Worm (Caenorhabditis elegans): ENCODE measurements around the gene ndub-5.

Gene ndub-5

DNA sequence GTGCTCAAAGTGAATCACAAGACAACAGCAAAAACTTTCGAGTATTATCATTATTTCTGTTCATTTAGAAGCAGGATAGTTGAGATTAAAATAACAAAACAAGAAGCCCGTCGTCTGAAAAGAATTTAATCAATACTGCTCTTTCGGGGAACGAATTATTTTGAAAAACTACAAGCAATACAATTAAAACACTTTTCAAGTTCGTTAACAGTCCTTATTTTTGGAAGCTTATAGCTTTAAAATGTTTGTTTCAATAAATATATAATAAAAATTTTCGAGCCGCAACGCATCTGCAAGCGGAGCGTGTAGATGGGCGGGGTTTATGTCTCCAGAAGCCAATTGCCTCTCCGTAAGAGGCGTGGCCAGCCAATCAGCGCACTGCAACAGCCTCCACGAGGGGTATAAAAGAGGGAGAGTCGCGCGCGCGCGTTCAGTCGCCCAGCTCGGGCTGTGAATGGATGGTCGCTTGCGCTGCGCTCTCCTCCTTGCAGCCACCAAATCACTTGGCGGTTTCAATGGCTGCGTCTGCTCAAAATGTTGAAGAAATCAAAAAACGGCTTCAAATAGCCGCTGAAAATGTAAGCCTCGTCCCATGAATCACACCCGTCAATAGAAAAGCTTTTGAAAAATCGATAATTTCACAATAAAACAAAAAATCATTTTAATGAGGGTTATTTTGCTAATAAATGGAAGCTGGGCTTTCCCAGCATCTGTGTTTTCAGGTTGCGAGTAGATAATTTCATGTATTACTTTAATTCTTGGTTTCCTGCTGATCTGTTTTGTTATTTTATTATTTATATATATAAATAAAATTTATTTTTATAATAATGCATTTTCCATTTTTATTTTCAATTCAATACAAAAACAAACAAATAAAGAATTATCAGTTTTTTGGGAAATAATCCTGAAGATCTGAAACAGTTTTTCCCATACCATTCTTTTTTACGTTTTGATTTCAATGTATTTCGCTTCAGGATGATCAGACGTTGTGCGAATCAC lies 30.1 kb downstream of the ndub-5 start, which contains the start of the genes ift-43 and mdt-26:
TSS of gene ift-43 (minus strand) at position 51 of the 999 bp plus-strand sequence.
TSS of gene mdt-26 (plus strand) at position 446 of the 999 bp plus-strand sequence.
- TF ChIP-seq blmp-1 (tag; optimal IDR thresholded peaks at IDR 0.05) (peak; percentile 44), xbp-1 (tag; optimal IDR thresholded peaks at IDR 0.05) (peak; percentile 96), sptf-1 (tag; optimal IDR thresholded peaks at IDR 0.05) (no peak), fkh-4 (tag; optimal IDR thresholded peaks at IDR 0.05; ENCODE audit: borderline replicate concordance) (peak; percentile 28), efl-3 (GFP tag; optimal IDR thresholded peaks at IDR 0.05) (peak; percentile 74), snu-23 (GFP tag; optimal IDR thresholded peaks at IDR 0.05) (peak; percentile 93), ces-1 (GFP tag; optimal IDR thresholded peaks at IDR 0.05) (no peak), elt-2 (tag; optimal IDR thresholded peaks at IDR 0.05) (peak; percentile 57), mdl-1 (tag; optimal IDR thresholded peaks at IDR 0.05) (peak in 1 of 2 experiments; percentile 78), rnt-1 (tag; optimal IDR thresholded peaks at IDR 0.05) (peak; percentile 78), isw-1 (GFP tag; IDR thresholded peaks at IDR 0.05) (peak; percentile 89), aha-1 (tag; optimal IDR thresholded peaks at IDR 0.05) (peak; percentile 2), vab-15 (tag; optimal IDR thresholded peaks at IDR 0.05) (no peak), hpl-2 (GFP tag; optimal IDR thresholded peaks at IDR 0.05) (peak; percentile 49), ets-5 (GFP tag; IDR thresholded peaks at IDR 0.05) (no peak), unc-30 (tag; optimal IDR thresholded peaks at IDR 0.05) (no peak), sup-37 (GFP tag; optimal IDR thresholded peaks at IDR 0.05) (peak; percentile 82), hlh-17 (GFP tag; optimal IDR thresholded peaks at IDR 0.05; ENCODE audit: borderline replicate concordance) (peak; percentile 54), fkh-10 (GFP tag; optimal IDR thresholded peaks at IDR 0.05) (peak; percentile 76), nhr-19 (GFP tag; conservative IDR thresholded peaks at IDR 0.05) (peak; percentile 81), elt-3 (tag; optimal IDR thresholded peaks at IDR 0.05) (peak in 2 of 6 experiments; percentile 57 to 58), lin-39 (tag; optimal IDR thresholded peaks at IDR 0.05) (peak; percentile 38), efl-1 (optimal IDR thresholded peaks at IDR 0.05) (peak; percentile 68 to 74), efl-1 (GFP tag; optimal IDR thresholded peaks at IDR 0.05 in 1 of 2) (peak; percentile 64 to 96), lsy-2 (tag; optimal IDR thresholded peaks at IDR 0.05) (peak; percentile 83 to 90), fos-1 (tag; optimal IDR thresholded peaks at IDR 0.05) (no peak), nhr-84 (tag; optimal IDR thresholded peaks at IDR 0.05) (no peak), snpc-4 (tag; optimal IDR thresholded peaks at IDR 0.05) (peak; percentile 58), nhr-47 (tag; optimal IDR thresholded peaks at IDR 0.05) (peak; percentile 94), ztf-11 (tag; optimal IDR thresholded peaks at IDR 0.05) (peak in 1 of 2 experiments; percentile 82), jun-1 (tag; optimal IDR thresholded peaks at IDR 0.05) (peak; percentile 82), aly-2 (tag; optimal IDR thresholded peaks at IDR 0.05) (peak; percentile 44), C04F5.9 (tag; optimal IDR thresholded peaks at IDR 0.05) (peak; percentile 56), nhr-28 (tag; optimal IDR thresholded peaks at IDR 0.05) (no peak), skn-1 (tag; optimal IDR thresholded peaks at IDR 0.05) (peak; percentile 84), mab-9 (GFP tag; IDR thresholded peaks at IDR 0.05) (peak; percentile 80), pag-3 (tag; optimal IDR thresholded peaks at IDR 0.05; ENCODE audit: borderline replicate concordance, insufficient read depth) (peak; percentile 1), dsc-1 (tag; optimal IDR thresholded peaks at IDR 0.05) (peak; percentile 93), F16B12.6 (tag; optimal IDR thresholded peaks at IDR 0.05) (peak; percentile 48), egl-27 (tag; optimal IDR thresholded peaks at IDR 0.05) (no peak), sox-4 (tag; optimal IDR thresholded peaks at IDR 0.05) (peak; percentile 77), dpl-1 (GFP tag; optimal IDR thresholded peaks at IDR 0.05) (peak; percentile 35 to 70 (median 60)), egl-13 (tag; optimal IDR thresholded peaks at IDR 0.05) (peak; percentile 85), lir-3 (tag; optimal IDR thresholded peaks at IDR 0.05; ENCODE audit: poor library complexity) (peak; percentile 53), ceh-82 (tag; optimal IDR thresholded peaks at IDR 0.05) (peak; percentile 17 to 89 (median 77)), lin-14 (GFP tag; optimal IDR thresholded peaks at IDR 0.05) (peak; percentile 76), nhr-76 (tag; optimal IDR thresholded peaks at IDR 0.05) (peak; percentile 44), irx-1 (tag; optimal IDR thresholded peaks at IDR 0.05) (peak; percentile 87), nhr-237 (tag; optimal IDR thresholded peaks at IDR 0.05) (peak; percentile 74), pqm-1 (tag; optimal IDR thresholded peaks at IDR 0.05) (no peak)
